Worm (Caenorhabditis elegans) whole organism, L2 larva: Measurements from ENCODE around the gene C47E8.9.

Experiments
- R02D3.7 ChIP-seq: fragments of 150-350 bp; optimal IDR thresholded peaks from 2 replicates; lab custom pipeline; 2014; ENCODE audit warnings: missing biosample characterization, missing genetic modification characterization
- ZK546.5 ChIP-seq: sonication (generic microtip); optimal IDR thresholded peaks from 2 replicates; lab custom pipeline; 2017; ENCODE audit warnings: missing biosample characterization, missing genetic modification characterization
- ceh-16 ChIP-seq: fragments of 150-350 bp; optimal IDR thresholded peaks from 2 replicates; lab custom pipeline; 2014; ENCODE audit warnings: missing biosample characterization, missing genetic modification characterization
- lin-13 ChIP-seq: fragments of 150-350 bp; optimal IDR thresholded peaks from 2 replicates; lab custom pipeline; 2014; ENCODE audit warnings: missing biosample characterization, missing genetic modification reagents, missing genetic modification characterization
- lin-39 ChIP-seq: fragments of 150-350 bp; optimal IDR thresholded peaks from 2 replicates; lab custom pipeline; 2014; ENCODE audit warnings: missing biosample characterization, missing genetic modification reagents, missing genetic modification characterization
- snpc-4 ChIP-seq: fragments of 150-350 bp; optimal IDR thresholded peaks from 2 replicates; lab custom pipeline; 2014; ENCODE audit warnings: missing biosample characterization, missing genetic modification characterization
- unc-39 ChIP-seq: fragments of 150-350 bp; optimal IDR thresholded peaks from 2 replicates; lab custom pipeline; 2014; ENCODE audit warnings: missing biosample characterization, missing genetic modification characterization
- unc-62 ChIP-seq: fragments of 150-350 bp; optimal IDR thresholded peaks from 2 replicates; lab custom pipeline; 2014; ENCODE audit warnings: missing biosample characterization, missing genetic modification reagents, missing genetic modification characterization

ce11 chrV:14658131-14658530 lies 5.0 kb upstream of the C47E8.9 start, which contains the start of gene slc-25A29:
- TF ChIP-seq snpc-4 (tag; lab: Kevin White, UChicago) = no peak
- TF ChIP-seq lin-39 (tag; lab: Kevin White, UChicago) = no peak
- no peak for TF ChIP-seq unc-39 (tag; lab: Kevin White, UChicago)
- no peak for TF ChIP-seq ZK546.5 (tag; lab: Kevin White, UChicago)
- no peak for TF ChIP-seq R02D3.7 (tag; lab: Kevin White, UChicago)
- TF ChIP-seq lin-13 = no peak
- no peak for TF ChIP-seq ceh-16 (tag; lab: Kevin White, UChicago)
- TF ChIP-seq unc-62 (GFP tag; lab: Kevin White, UChicago) = no peak
